Fruit fly (Drosophila melanogaster): ENCODE measurements around the gene CG44325.

The CG44325 gene

dm6 chrX:9117831-9118230 lies 39.5 kb upstream of the CG44325 start (continued):
- no peak for TF ChIP-seq CG6854 (GFP tag; optimal IDR thresholded peaks at IDR 0.05)
- TF ChIP-seq CG15073 (GFP tag; optimal IDR thresholded peaks at IDR 0.05): no peak
- TF ChIP-seq wek (GFP tag; optimal IDR thresholded peaks at IDR 0.05): no peak
- TF ChIP-seq row (GFP tag; IDR thresholded peaks at IDR 0.05): 0 out of 3 replicates have a peak, but pooled peaks have one; percentile 2
- TF ChIP-seq CG2199 (GFP tag; IDR thresholded peaks at IDR 0.05): no peak
- TF ChIP-seq Side (GFP tag; optimal IDR thresholded peaks at IDR 0.05): no peak
- TF ChIP-seq E2f1 (GFP tag; IDR thresholded peaks at IDR 0.05): no peak
- no peak for TF ChIP-seq CG10565 (GFP tag; optimal IDR thresholded peaks at IDR 0.05)
- TF ChIP-seq CG11696 (GFP tag; IDR thresholded peaks at IDR 0.05): no peak
- TF ChIP-seq zen (tag; optimal IDR thresholded peaks at IDR 0.05): peak; percentile 4
- no peak for TF ChIP-seq Rx (GFP tag; IDR thresholded peaks at IDR 0.05)
- no peak for TF ChIP-seq ac (GFP tag; optimal IDR thresholded peaks at IDR 0.05)
- TF ChIP-seq HLH3B (GFP tag; IDR thresholded peaks at IDR 0.05): no peak
- TF ChIP-seq insv (GFP tag; optimal IDR thresholded peaks at IDR 0.05): peak; percentile 49 to 96

DNA sequence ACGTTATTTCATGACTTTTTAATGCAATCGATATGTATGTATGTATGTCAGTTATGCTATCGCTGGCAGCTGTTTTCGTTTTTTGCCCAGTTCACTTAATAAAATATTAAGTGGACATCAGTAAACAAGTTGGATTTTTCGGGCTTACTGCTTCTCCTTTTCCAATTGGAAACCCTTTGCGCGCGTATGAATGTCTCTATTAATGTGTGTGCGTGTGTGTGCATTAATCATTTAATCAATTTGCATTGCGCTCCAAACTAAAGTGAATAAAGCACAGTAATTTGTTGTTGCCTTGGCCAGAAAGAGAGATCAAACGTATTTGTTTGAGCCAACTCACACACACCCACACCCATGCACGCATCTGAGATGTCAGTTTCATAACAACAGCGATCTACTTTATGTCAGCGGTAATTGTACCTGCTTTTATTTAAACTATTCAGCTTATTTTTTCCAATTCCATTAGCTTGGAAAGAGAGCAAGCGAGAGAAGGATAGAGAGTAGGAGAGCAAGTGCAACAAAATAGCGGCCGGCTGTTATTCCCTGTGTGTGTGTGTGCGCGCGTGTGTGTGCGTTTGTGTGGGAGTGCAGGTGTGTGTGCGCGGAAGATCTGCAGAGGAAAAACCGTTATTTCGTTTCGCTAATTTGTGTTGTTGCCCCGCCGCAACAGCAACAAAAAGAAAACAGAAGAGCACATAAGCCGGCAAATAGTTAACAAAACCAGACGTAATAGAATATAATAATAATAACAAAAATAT lies 32.0 kb upstream of the CG44325 start:
- no peak for TF ChIP-seq phol (tag; optimal IDR thresholded peaks at IDR 0.05)
- no peak for TF ChIP-seq CG7839 (tag; optimal IDR thresholded peaks at IDR 0.05)
- peak; percentile 22 for TF ChIP-seq CG8924 (tag; optimal IDR thresholded peaks at IDR 0.05)
- TF ChIP-seq Pdp1 (GFP tag; optimal IDR thresholded peaks at IDR 0.05): peak in 1 of 2 experiments; percentile 10
- peak; percentile 53 for TF ChIP-seq sens (GFP tag)
- TF ChIP-seq CG10321 (GFP tag; IDR thresholded peaks at IDR 0.05): no peak
- no peak for TF ChIP-seq crp (GFP tag; optimal IDR thresholded peaks at IDR 0.05)
- peak; percentile 75 for TF ChIP-seq cg (GFP tag; optimal IDR thresholded peaks at IDR 0.05)
- TF ChIP-seq insv (GFP tag; optimal IDR thresholded peaks at IDR 0.05): peak in 1 of 2 experiments; percentile 86
- peak; percentile 41 to 61 for TF ChIP-seq Trl (optimal IDR thresholded peaks at IDR 0.05)
- no peak for TF ChIP-seq Trl (GFP tag; optimal IDR thresholded peaks at IDR 0.05)
- 0 out of 2 replicates have a peak, but pooled peaks have one; percentile 12 for TF ChIP-seq vvl (GFP tag; IDR thresholded peaks at IDR 0.05)
- TF ChIP-seq CG34224 (GFP tag; IDR thresholded peaks at IDR 0.05; ENCODE audit: partially characterized antibody): 0 out of 3 replicates have a peak, but pooled peaks have one; percentile 10

DNA sequence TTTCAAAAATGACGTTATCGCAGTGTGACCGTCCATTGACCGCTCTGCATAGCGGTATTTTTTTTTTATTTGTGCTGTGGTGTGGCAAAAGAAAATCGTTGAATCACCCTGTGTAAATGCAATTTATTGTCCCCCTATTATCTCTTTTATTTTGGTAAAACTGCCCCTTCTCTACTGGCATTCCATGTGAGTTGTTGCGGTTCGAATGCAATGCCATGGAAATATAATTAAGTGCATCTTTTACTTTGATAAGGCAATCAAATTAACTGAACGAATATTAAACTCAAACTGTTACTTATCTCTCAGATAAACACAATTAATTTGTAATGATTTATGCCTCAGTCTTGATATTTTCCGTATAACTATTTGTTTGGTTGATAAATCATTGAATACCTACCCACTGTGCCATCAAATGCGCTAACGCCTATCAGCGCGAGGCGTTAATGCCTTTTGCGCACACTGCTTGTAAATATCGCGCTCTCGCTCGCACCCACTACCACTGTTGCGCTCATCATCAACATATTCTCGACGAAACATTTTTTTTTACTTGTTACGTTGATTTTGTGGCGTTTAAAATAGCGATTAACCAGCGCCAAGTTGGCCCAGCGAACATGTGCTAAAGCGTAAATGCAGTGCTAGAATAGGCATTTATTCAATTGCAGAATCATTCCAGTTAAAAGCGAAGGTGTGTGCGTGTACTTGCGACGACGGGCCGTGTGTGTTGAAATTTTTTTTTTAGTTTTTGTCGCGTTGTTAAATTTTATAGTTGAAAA lies 31.0 kb upstream of the CG44325 start:
- peak; percentile 59 for TF ChIP-seq CHES-1-like (GFP tag; optimal IDR thresholded peaks at IDR 0.05)
- no peak for TF ChIP-seq CG7372 (GFP tag; IDR thresholded peaks at IDR 0.05)
- TF ChIP-seq Hmx (GFP tag; optimal IDR thresholded peaks at IDR 0.05): no peak
- no peak for TF ChIP-seq Gsc (GFP tag; IDR thresholded peaks at IDR 0.05)
- TF ChIP-seq CG10565 (GFP tag; optimal IDR thresholded peaks at IDR 0.05): no peak
- peak; percentile 31 for TF ChIP-seq Max (GFP tag; optimal IDR thresholded peaks at IDR 0.05)
- TF ChIP-seq bab2 (GFP tag; optimal IDR thresholded peaks at IDR 0.05): peak; percentile 52
- peak; percentile 31 for TF ChIP-seq CG1233 (GFP tag; optimal IDR thresholded peaks at IDR 0.05)
- TF ChIP-seq esg (GFP tag; conservative IDR thresholded peaks at IDR 0.05): 0 out of 2 replicates have a peak, but pooled peaks have one; percentile 32
- TF ChIP-seq CG13123 (GFP tag; optimal IDR thresholded peaks at IDR 0.05): no peak
- no peak for TF ChIP-seq Adf1 (GFP tag; IDR thresholded peaks at IDR 0.05)
- TF ChIP-seq CG8944 (GFP tag; optimal IDR thresholded peaks at IDR 0.05): peak; percentile 55
- TF ChIP-seq Dll (GFP tag; IDR thresholded peaks at IDR 0.05; ENCODE audit: partially characterized antibody): 0 out of 4 replicates have a peak, but pooled peaks have one; percentile 28
- TF ChIP-seq mam (GFP tag; optimal IDR thresholded peaks at IDR 0.05): peak; percentile 55
- TF ChIP-seq CG14710 (tag; optimal IDR thresholded peaks at IDR 0.05): peak; percentile 62
- no peak for TF ChIP-seq cas (GFP tag; IDR thresholded peaks at IDR 0.05)
- TF ChIP-seq row (GFP tag; IDR thresholded peaks at IDR 0.05): peak; percentile 80
- TF ChIP-seq Awh (GFP tag; IDR thresholded peaks at IDR 0.05): peak; percentile 44; the same call in 1 of the 2 replicates
- TF ChIP-seq CG8089 (GFP tag; optimal IDR thresholded peaks at IDR 0.05): peak; percentile 51
- no peak for TF ChIP-seq Hand (GFP tag; optimal IDR thresholded peaks at IDR 0.05)
- TF ChIP-seq Dp (GFP tag; optimal IDR thresholded peaks at IDR 0.05): peak; percentile 53
- TF ChIP-seq MBD-R2 (GFP tag; IDR thresholded peaks at IDR 0.05): peak; percentile 36; the same call in 1 of the 2 replicates

Data from whole organism, embryonic.